Worm (Caenorhabditis elegans) whole organism, mixed stage, embryonic: ENCODE data around the gene F28A12.10.

Experiments
- M03D4.4 ChIP-seq: sonication (generic microtip); optimal IDR thresholded peaks from 2 replicates; lab custom pipeline; 2017; ENCODE audit warnings: mild to moderate bottlenecking, missing genetic modification characterization, missing compliant biosample characterization
- bed-3 ChIP-seq: fragments of 200-800 bp; sonication (Bioruptor generic); optimal IDR thresholded peaks from 3 replicates; lab custom pipeline; 2018; ENCODE audit warnings: mild to moderate bottlenecking, missing genetic modification characterization, moderate library complexity, missing compliant biosample characterization
- blmp-1 ChIP-seq: fragments of 150-350 bp; optimal IDR thresholded peaks from 2 replicates; lab custom pipeline; 2014; ENCODE audit warnings: missing biosample characterization, missing genetic modification characterization
- ceh-39 ChIP-seq: fragments of 150-350 bp; optimal IDR thresholded peaks from 2 replicates; lab custom pipeline; 2014; ENCODE audit warnings: missing biosample characterization, missing genetic modification characterization
- ceh-43 ChIP-seq: fragments of 200-800 bp; sonication (Bioruptor generic); optimal IDR thresholded peaks from 2 replicates; lab custom pipeline; 2018; ENCODE audit warnings: mild to moderate bottlenecking, missing genetic modification characterization, moderate library complexity, missing compliant biosample characterization
- ces-1 ChIP-seq: fragments of 150-350 bp; optimal IDR thresholded peaks from 2 replicates; lab custom pipeline; 2014; ENCODE audit warnings: missing biosample characterization, missing genetic modification reagents, missing genetic modification characterization
- cnd-1 ChIP-seq: fragments of 200-800 bp; sonication (Bioruptor generic); optimal IDR thresholded peaks from 2 replicates; lab custom pipeline; 2018; ENCODE audit warnings: mild to moderate bottlenecking, missing genetic modification characterization, missing compliant biosample characterization
- drap-1 ChIP-seq: fragments of 200-800 bp; sonication (Bioruptor generic); optimal IDR thresholded peaks from 3 replicates; lab custom pipeline; 2018; ENCODE audit warnings: mild to moderate bottlenecking, missing genetic modification characterization, missing compliant biosample characterization
- elt-1 ChIP-seq: sonication (generic microtip); optimal IDR thresholded peaks from 2 replicates; lab custom pipeline; 2017; ENCODE audit warnings: missing genetic modification characterization, mild to moderate bottlenecking, missing compliant biosample characterization, antibody characterized with exemption, moderate library complexity, borderline replicate concordance; ENCODE audit not compliant: insufficient read depth
- elt-3 ChIP-seq: fragments of 150-350 bp; optimal IDR thresholded peaks from 2 replicates; lab custom pipeline; 2014; ENCODE audit warnings: missing biosample characterization, missing genetic modification characterization
- flh-1 ChIP-seq: fragments of 200-800 bp; sonication (Bioruptor generic); optimal IDR thresholded peaks from 2 replicates; lab custom pipeline; 2018; ENCODE audit warnings: mild to moderate bottlenecking, missing genetic modification characterization, moderate library complexity, missing compliant biosample characterization
- ham-2 ChIP-seq: fragments of 200-800 bp; sonication (Bioruptor generic); optimal IDR thresholded peaks from 2 replicates; lab custom pipeline; 2018; ENCODE audit warnings: mild to moderate bottlenecking, missing genetic modification characterization, missing compliant biosample characterization
- hlh-1 ChIP-seq: fragments of 150-350 bp; optimal IDR thresholded peaks from 2 replicates; lab custom pipeline; 2014; ENCODE audit warnings: missing biosample characterization, missing genetic modification reagents, missing genetic modification characterization
- lin-13 ChIP-seq: fragments of 150-350 bp; optimal IDR thresholded peaks from 2 replicates; lab custom pipeline; 2014; ENCODE audit warnings: missing biosample characterization, missing genetic modification characterization
- lin-32 ChIP-seq: fragments of 200-800 bp; sonication (Bioruptor generic); optimal IDR thresholded peaks from 2 replicates; lab custom pipeline; 2018; ENCODE audit warnings: mild to moderate bottlenecking, missing genetic modification characterization, missing compliant biosample characterization
- lsy-2 ChIP-seq: fragments of 150-350 bp; optimal IDR thresholded peaks from 2 replicates; lab custom pipeline; 2014; ENCODE audit warnings: missing biosample characterization, missing genetic modification characterization
- mab-5 ChIP-seq: fragments of 150-350 bp; optimal IDR thresholded peaks from 2 replicates; lab custom pipeline; 2014; ENCODE audit warnings: missing biosample characterization, missing genetic modification characterization
- mep-1 ChIP-seq: fragments of 150-350 bp; optimal IDR thresholded peaks from 2 replicates; lab custom pipeline; 2017; ENCODE audit warnings: missing biosample characterization, missing genetic modification reagents, missing genetic modification characterization, inconsistent platforms
- mls-2 ChIP-seq: sonication (generic microtip); optimal IDR thresholded peaks from 2 replicates; lab custom pipeline; 2016; ENCODE audit warnings: mild to moderate bottlenecking, missing genetic modification characterization, moderate library complexity, missing compliant biosample characterization
- nhr-12 ChIP-seq: fragments of 150-350 bp; optimal IDR thresholded peaks from 2 replicates; lab custom pipeline; 2014; ENCODE audit warnings: missing biosample characterization, missing genetic modification characterization
- nhr-2 ChIP-seq: fragments of 150-350 bp; optimal IDR thresholded peaks from 2 replicates; lab custom pipeline; 2014; ENCODE audit warnings: missing biosample characterization, missing genetic modification characterization
- nhr-237 ChIP-seq: fragments of 150-350 bp; optimal IDR thresholded peaks from 2 replicates; lab custom pipeline; 2014; ENCODE audit warnings: missing biosample characterization, missing genetic modification characterization
- nhr-28 ChIP-seq: fragments of 150-350 bp; optimal IDR thresholded peaks from 2 replicates; lab custom pipeline; 2014; ENCODE audit warnings: missing biosample characterization, missing genetic modification characterization
- nhr-76 ChIP-seq: sonication (generic microtip); optimal IDR thresholded peaks from 2 replicates; lab custom pipeline; 2017; ENCODE audit warnings: missing biosample characterization, missing genetic modification characterization
- pha-4 ChIP-seq: fragments of 150-350 bp; optimal IDR thresholded peaks from 2 replicates; lab custom pipeline; 2018; ENCODE audit warnings: missing biosample characterization, missing genetic modification reagents, missing genetic modification characterization
- sem-2 ChIP-seq: fragments of 200-800 bp; sonication (Bioruptor generic); optimal IDR thresholded peaks from 2 replicates; lab custom pipeline; 2018; ENCODE audit warnings: mild to moderate bottlenecking, missing genetic modification characterization, missing compliant biosample characterization
- snpc-4 ChIP-seq: fragments of 150-350 bp; optimal IDR thresholded peaks from 2 replicates; lab custom pipeline; 2014; ENCODE audit warnings: missing biosample characterization, missing genetic modification characterization
- sptf-1 ChIP-seq: sonication (generic microtip); optimal IDR thresholded peaks from 2 replicates; lab custom pipeline; 2017; ENCODE audit warnings: mild to moderate bottlenecking, missing genetic modification characterization, moderate library complexity, missing compliant biosample characterization
- tbx-8 ChIP-seq: fragments of 200-800 bp; sonication (Bioruptor generic); optimal IDR thresholded peaks from 2 replicates; lab custom pipeline; 2018; ENCODE audit warnings: mild to moderate bottlenecking, missing genetic modification characterization, moderate library complexity, missing compliant biosample characterization
- unc-120 ChIP-seq: sonication (generic microtip); optimal IDR thresholded peaks from 2 replicates; lab custom pipeline; 2017; ENCODE audit warnings: missing genetic modification characterization, missing compliant biosample characterization; ENCODE audit not compliant: poor library complexity, severe bottlenecking
- unc-39 ChIP-seq: fragments of 150-350 bp; optimal IDR thresholded peaks from 2 replicates; lab custom pipeline; 2014; ENCODE audit warnings: missing biosample characterization, missing genetic modification characterization
- unc-62 ChIP-seq: fragments of 150-350 bp; optimal IDR thresholded peaks from 2 replicates; lab custom pipeline; 2014; ENCODE audit warnings: missing biosample characterization, missing genetic modification reagents, missing genetic modification characterization
- zip-8 ChIP-seq: fragments of 150-350 bp; optimal IDR thresholded peaks from 2 replicates; lab custom pipeline; 2014; ENCODE audit warnings: missing biosample characterization, missing genetic modification characterization
- ztf-11 ChIP-seq: fragments of 150-350 bp; optimal IDR thresholded peaks from 2 replicates; lab custom pipeline; 2014; ENCODE audit warnings: missing biosample characterization, missing genetic modification characterization

Gene F28A12.10

ce11 chrV:8641266-8641665 lies 3.7 kb upstream of the F28A12.10 start, which contains the start of gene F28A12.3:
F28A12.3 (minus strand) TSS chrV:8641366.
- TF ChIP-seq nhr-28, result no peak
- TF ChIP-seq zip-8 (tag; lab: Kevin White, UChicago), result no peak
- TF ChIP-seq drap-1 (GFP tag; lab: Kevin White, UChicago), result no peak
- no peak for TF ChIP-seq lin-32 (GFP tag; lab: Kevin White, UChicago)
- no peak for TF ChIP-seq snpc-4 (tag; lab: Kevin White, UChicago)
- TF ChIP-seq hlh-1 (tag; lab: Kevin White, UChicago), result no peak
- TF ChIP-seq tbx-8, result no peak
- TF ChIP-seq ces-1 (GFP tag; lab: Kevin White, UChicago), result no peak
- TF ChIP-seq unc-120 (tag; lab: Kevin White, UChicago), result no peak
- no peak for TF ChIP-seq blmp-1 (tag; lab: Kevin White, UChicago)
- no peak for TF ChIP-seq mls-2 (tag; lab: Kevin White, UChicago)
- TF ChIP-seq mab-5 (tag; lab: Kevin White, UChicago), result no peak
- no peak for TF ChIP-seq nhr-2 (tag; lab: Kevin White, UChicago)
- TF ChIP-seq sem-2, result no peak
- no peak for TF ChIP-seq ceh-39 (tag; lab: Kevin White, UChicago)
- no peak for TF ChIP-seq ham-2 (GFP tag; lab: Kevin White, UChicago)
- TF ChIP-seq flh-1, result no peak
- TF ChIP-seq lin-13 (tag; lab: Kevin White, UChicago), result no peak
- TF ChIP-seq sptf-1 (tag; lab: Kevin White, UChicago), result no peak
- TF ChIP-seq nhr-76 (tag; lab: Kevin White, UChicago), result no peak

- TF ChIP-seq mep-1 (tag; lab: Kevin White, UChicago), result no peak
- TF ChIP-seq ztf-11 (tag; lab: Kevin White, UChicago), result no peak
- TF ChIP-seq tbx-8, result no peak
- no peak for TF ChIP-seq mls-2 (tag; lab: Kevin White, UChicago)
- no peak for TF ChIP-seq unc-62 (GFP tag; lab: Kevin White, UChicago)
- no peak for TF ChIP-seq M03D4.4 (tag; lab: Kevin White, UChicago)
- no peak for TF ChIP-seq nhr-12 (tag; lab: Kevin White, UChicago)
- no peak for TF ChIP-seq flh-1
- no peak for TF ChIP-seq hlh-1 (tag; lab: Kevin White, UChicago)
- TF ChIP-seq mab-5 (tag; lab: Kevin White, UChicago), result no peak
- TF ChIP-seq unc-39 (tag; lab: Kevin White, UChicago), result no peak
- no peak for TF ChIP-seq bed-3 (GFP tag; lab: Kevin White, UChicago)
- no peak for TF ChIP-seq nhr-2 (tag; lab: Kevin White, UChicago)
- no peak for TF ChIP-seq blmp-1 (tag; lab: Kevin White, UChicago)
- TF ChIP-seq nhr-237 (tag; lab: Kevin White, UChicago), result no peak
Observed at ce11 chrV:8636907-8637306, 659 bp downstream of the F28A12.10 start, which contains the start of gene grl-12. grl-12 (minus strand) TSS chrV:8637007.

- TF ChIP-seq nhr-237 (tag; lab: Kevin White, UChicago) (no peak), tbx-8 (no peak), bed-3 (GFP tag; lab: Kevin White, UChicago) (no peak), unc-62 (GFP tag; lab: Kevin White, UChicago) (no peak), nhr-76 (tag; lab: Kevin White, UChicago) (no peak), elt-3 (tag; lab: Kevin White, UChicago) (no peak), sptf-1 (tag; lab: Kevin White, UChicago) (no peak), lin-32 (GFP tag; lab: Kevin White, UChicago) (no peak), sem-2 (no peak), lsy-2 (tag; lab: Kevin White, UChicago) (no peak), nhr-12 (tag; lab: Kevin White, UChicago) (no peak), nhr-28 (no peak), ceh-39 (tag; lab: Kevin White, UChicago) (no peak), zip-8 (tag; lab: Kevin White, UChicago) (no peak), ces-1 (GFP tag; lab: Kevin White, UChicago) (no peak), cnd-1 (tag; lab: Kevin White, UChicago) (no peak), pha-4 (no peak), lin-13 (tag; lab: Kevin White, UChicago) (no peak), M03D4.4 (tag; lab: Kevin White, UChicago) (no peak)
- TF ChIP-seq, all 35 proteins: peak for 0
Observed at ce11 chrV:8635575-8635974, 2.0 kb downstream of the F28A12.10 start, which contains the start of gene oac-29. oac-29 (minus strand) TSS chrV:8635675.

- TF ChIP-seq lin-32 (GFP tag; lab: Kevin White, UChicago) (no peak), elt-3 (tag; lab: Kevin White, UChicago) (no peak), bed-3 (GFP tag; lab: Kevin White, UChicago) (no peak), pha-4 (no peak), nhr-237 (tag; lab: Kevin White, UChicago) (no peak), nhr-28 (no peak), snpc-4 (tag; lab: Kevin White, UChicago) (no peak), unc-62 (GFP tag; lab: Kevin White, UChicago) (no peak), flh-1 (no peak), drap-1 (GFP tag; lab: Kevin White, UChicago) (no peak), elt-1 (no peak), ceh-43 (no peak), ces-1 (GFP tag; lab: Kevin White, UChicago) (no peak)
Observed at ce11 chrV:8632788-8633187, 4.8 kb downstream of the F28A12.10 start.
